Fruit fly (Drosophila melanogaster) whole organism, adult: Measurements from ENCODE around the gene CG6142.
A peak's percentile ranks its signal among the peaks of the same experiment; 100 is the strongest.

ENCODE experiments used
- CG11617 ChIP-seq: fragments of 200-800 bp; sonication (Bioruptor generic); optimal IDR thresholded peaks from 2 replicates; lab custom pipeline; 2017; ENCODE audit warnings: mild to moderate bottlenecking, missing biosample characterization, missing genetic modification reagents, missing genetic modification characterization
- CG12768 ChIP-seq: fragments of 200-800 bp; sonication (Bioruptor generic); optimal IDR thresholded peaks from 2 replicates; lab custom pipeline; 2017; ENCODE audit warnings: missing biosample characterization, missing genetic modification characterization, mild to moderate bottlenecking, moderate library complexity, missing genetic modification reagents
- CG14711 ChIP-seq: fragments of 200-800 bp; sonication (Bioruptor generic); optimal IDR thresholded peaks from 2 replicates; lab custom pipeline; 2018; ENCODE audit warnings: missing biosample characterization, mild to moderate bottlenecking, missing genetic modification characterization, moderate library complexity
- CG1620 ChIP-seq: fragments of 200-800 bp; sonication (Bioruptor generic); optimal IDR thresholded peaks from 2 replicates; lab custom pipeline; 2016; ENCODE audit warnings: missing biosample characterization, missing genetic modification characterization
- CG33017 ChIP-seq: fragments of 200-800 bp; sonication (Bioruptor generic); optimal IDR thresholded peaks from 2 replicates; lab custom pipeline; 2018; ENCODE audit warnings: missing biosample characterization, mild to moderate bottlenecking, missing genetic modification characterization, moderate library complexity
- CG5204 ChIP-seq: fragments of 200-800 bp; sonication (Bioruptor generic); optimal IDR thresholded peaks from 2 replicates; lab custom pipeline; 2016; ENCODE audit warnings: missing biosample characterization, missing genetic modification characterization
- CG7045 ChIP-seq: fragments of 200-800 bp; sonication (Bioruptor generic); optimal IDR thresholded peaks from 2 replicates; lab custom pipeline; 2017; ENCODE audit warnings: missing biosample characterization, mild to moderate bottlenecking, missing genetic modification characterization
- CG7101 ChIP-seq: fragments of 200-800 bp; sonication (Bioruptor generic); optimal IDR thresholded peaks from 2 replicates; lab custom pipeline; 2018; ENCODE audit warnings: missing biosample characterization, mild to moderate bottlenecking, missing genetic modification characterization, moderate library complexity
- Clk ChIP-seq: fragments of 200-800 bp; sonication (Bioruptor generic); optimal IDR thresholded peaks from 2 replicates; lab custom pipeline; 2017; ENCODE audit warnings: missing biosample characterization, missing genetic modification characterization
- Crg-1 ChIP-seq: fragments of 200-800 bp; sonication (Bioruptor generic); optimal IDR thresholded peaks from 2 replicates; lab custom pipeline; 2016; ENCODE audit warnings: missing biosample characterization, missing genetic modification characterization
- Hr96 ChIP-seq: fragments of 200-800 bp; sonication (Bioruptor generic); optimal IDR thresholded peaks from 2 replicates; lab custom pipeline; 2016; ENCODE audit warnings: missing biosample characterization, missing genetic modification characterization
- Mnt ChIP-seq: fragments of 200-800 bp; sonication (Bioruptor generic); optimal IDR thresholded peaks from 2 replicates; lab custom pipeline; 2016; ENCODE audit warnings: missing biosample characterization, mild to moderate bottlenecking, missing genetic modification characterization
- bab1 ChIP-seq: fragments of 200-800 bp; sonication (Bioruptor generic); optimal IDR thresholded peaks from 3 replicates; lab custom pipeline; 2019; ENCODE audit warnings: missing biosample characterization, mild to moderate bottlenecking, missing genetic modification characterization, moderate library complexity
- cic ChIP-seq: fragments of 200-800 bp; sonication (Bioruptor generic); optimal IDR thresholded peaks from 2 replicates; lab custom pipeline; 2017; ENCODE audit warnings: missing biosample characterization, mild to moderate bottlenecking, missing genetic modification characterization, moderate library complexity
- cnc ChIP-seq, 2 experiments: fragments of >200 bp; optimal IDR thresholded peaks; 2 replicates each; lab custom pipeline; 2017
- kay ChIP-seq: fragments of 200-800 bp; sonication (Bioruptor generic); peaks from one replicate; lab custom pipeline; 2016; ENCODE audit warnings: missing biosample characterization, missing genetic modification characterization, borderline replicate concordance
- ovo ChIP-seq: fragments of 200-800 bp; sonication (Bioruptor generic); optimal IDR thresholded peaks from 2 replicates; lab custom pipeline; 2016; ENCODE audit warnings: missing biosample characterization, missing genetic modification characterization
- pad ChIP-seq: fragments of 200-800 bp; sonication (Bioruptor generic); optimal IDR thresholded peaks from 3 replicates; lab custom pipeline; 2017; ENCODE audit warnings: missing biosample characterization, missing genetic modification characterization, mild to moderate bottlenecking, moderate library complexity, missing genetic modification reagents
- tj ChIP-seq: fragments of 200-800 bp; sonication (Bioruptor generic); optimal IDR thresholded peaks from 3 replicates; lab custom pipeline; 2017; ENCODE audit warnings: missing biosample characterization, mild to moderate bottlenecking, missing genetic modification characterization, moderate library complexity
- toe ChIP-seq: fragments of 200-800 bp; sonication (Bioruptor generic); optimal IDR thresholded peaks from 2 replicates; lab custom pipeline; 2016; ENCODE audit warnings: missing biosample characterization, missing genetic modification characterization

CG6142 gene

DNA sequence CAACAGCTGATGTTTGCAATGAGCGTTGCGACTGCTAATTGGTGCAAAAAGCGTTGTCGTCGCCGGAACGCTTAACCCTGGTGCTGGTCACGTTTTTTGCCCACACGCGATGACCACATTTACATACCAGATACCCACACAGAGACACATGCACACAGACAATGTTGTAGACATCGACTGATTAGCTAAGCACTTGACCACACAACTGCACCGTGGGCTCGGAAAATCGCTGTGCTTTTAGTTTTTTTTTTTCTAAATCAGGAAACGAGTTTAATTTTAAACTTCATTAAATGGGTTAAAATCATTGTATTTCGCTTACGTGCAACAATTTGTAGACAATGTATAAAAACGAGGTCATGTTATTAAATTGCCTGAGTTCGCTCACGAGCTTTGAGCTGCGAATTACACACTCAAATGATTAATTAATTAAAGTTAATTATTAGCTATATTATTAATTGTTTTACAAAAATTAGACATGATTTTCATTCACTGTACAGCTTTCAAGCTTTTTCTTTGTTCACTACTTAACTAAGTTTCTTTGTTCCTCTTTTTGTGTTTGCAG, 4.4 kb upstream of the CG6142 start:
- TF ChIP-seq kay (GFP tag; lab: Kevin White, UChicago) (peak; percentile 42), CG5204 (GFP tag; lab: Kevin White, UChicago) (no peak), Mnt (peak; percentile 8), toe (GFP tag; lab: Kevin White, UChicago) (no peak), cnc (optimal IDR thresholded peaks at IDR 0.05; lab: Kevin White, UChicago) (no peak), tj (GFP tag; lab: Kevin White, UChicago) (peak; percentile 92), CG14711 (tag; lab: Kevin White, UChicago) (peak; percentile 5)

DNA sequence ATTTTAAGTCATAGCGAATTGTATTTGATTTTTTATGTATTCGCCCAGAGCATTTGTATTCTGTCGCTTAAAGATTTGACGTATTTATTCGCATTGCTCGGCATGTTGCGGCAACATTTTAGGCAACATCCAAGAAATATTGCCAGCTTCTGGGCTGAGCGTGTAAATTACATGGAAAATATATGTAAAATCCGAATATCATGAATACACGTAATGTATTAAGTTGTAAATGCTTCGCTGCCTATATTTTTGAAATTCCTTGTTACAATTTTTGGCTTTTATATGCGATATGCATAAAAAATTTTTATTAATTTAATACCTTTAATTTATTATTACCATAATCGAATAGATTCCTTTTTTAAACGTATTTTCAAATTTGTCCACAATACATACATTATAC, 3.3 kb upstream of the CG6142 start:
- TF ChIP-seq cnc (optimal IDR thresholded peaks at IDR 0.05; lab: Kevin White, UChicago) = no peak
- TF ChIP-seq bab1 (GFP tag; lab: Kevin White, UChicago) = no peak
- TF ChIP-seq CG7101 (tag; lab: Kevin White, UChicago) = no peak
- TF ChIP-seq CG33017 (tag; lab: Kevin White, UChicago) = no peak
- no peak for TF ChIP-seq toe (GFP tag; lab: Kevin White, UChicago)
- TF ChIP-seq CG5204 (GFP tag; lab: Kevin White, UChicago) = no peak
- no peak for TF ChIP-seq CG12768 (GFP tag; lab: Kevin White, UChicago)
- TF ChIP-seq CG14711 (tag; lab: Kevin White, UChicago) = no peak
- no peak for TF ChIP-seq CG11617 (GFP tag; lab: Kevin White, UChicago)
- no peak for TF ChIP-seq Hr96 (GFP tag; lab: Kevin White, UChicago)
- TF ChIP-seq CG7045 (GFP tag; lab: Kevin White, UChicago) = no peak

DNA sequence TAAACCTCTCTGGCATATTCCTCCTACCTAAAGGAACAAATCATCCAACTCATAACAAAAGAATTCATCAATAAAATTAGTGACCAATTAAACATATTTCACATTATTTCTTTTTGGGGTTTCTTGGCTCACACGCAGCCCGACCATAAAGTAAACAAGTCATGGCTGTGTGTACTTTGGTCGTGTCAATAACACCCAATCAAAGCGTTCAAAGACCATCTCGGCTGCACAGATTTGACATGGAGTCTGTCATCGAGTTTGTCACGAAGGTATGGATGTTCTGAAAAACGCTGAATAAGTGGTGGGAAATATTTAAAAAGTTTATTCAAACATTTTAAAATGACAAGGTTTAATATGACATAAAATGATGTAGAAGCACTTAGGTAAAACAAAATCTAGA, 2.4 kb upstream of the CG6142 start:
- TF ChIP-seq kay (GFP tag; lab: Kevin White, UChicago) = peak; percentile 59
- no peak for TF ChIP-seq CG33017 (tag; lab: Kevin White, UChicago)

DNA sequence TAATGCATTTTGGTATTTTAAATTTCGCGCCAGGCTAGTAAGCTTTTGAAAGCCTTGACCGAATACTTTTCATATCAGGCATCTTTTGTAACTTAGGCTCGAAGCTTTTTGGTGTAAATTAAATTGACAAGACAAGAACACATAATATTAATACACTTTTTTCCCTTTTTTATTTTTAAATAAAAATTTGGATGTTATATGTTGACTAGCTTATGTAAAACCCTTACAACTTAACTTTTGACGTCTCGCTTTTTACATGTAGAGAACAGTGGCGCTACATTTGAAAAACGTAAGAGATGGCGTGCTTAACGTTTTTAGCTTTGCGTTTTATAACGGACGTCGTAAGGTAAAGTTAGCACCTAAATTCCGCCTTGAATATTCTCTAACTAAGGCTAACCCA, 4.2 kb downstream of the CG6142 start:
- TF ChIP-seq Crg-1 (GFP tag; lab: Kevin White, UChicago) (no peak), pad (GFP tag; lab: Kevin White, UChicago) (peak; percentile 1), CG33017 (tag; lab: Kevin White, UChicago) (no peak), cic (no peak), CG7101 (tag; lab: Kevin White, UChicago) (no peak), Hr96 (GFP tag; lab: Kevin White, UChicago) (no peak), CG7045 (GFP tag; lab: Kevin White, UChicago) (no peak), ovo (GFP tag; lab: Kevin White, UChicago) (no peak), CG5204 (GFP tag; lab: Kevin White, UChicago) (no peak), CG1620 (GFP tag; lab: Kevin White, UChicago) (no peak), bab1 (GFP tag; lab: Kevin White, UChicago) (no peak), Clk (GFP tag; lab: Kevin White, UChicago) (no peak), kay (GFP tag; lab: Kevin White, UChicago) (peak; percentile 68), Mnt (no peak), CG14711 (tag; lab: Kevin White, UChicago) (no peak), CG11617 (GFP tag; lab: Kevin White, UChicago) (no peak), tj (GFP tag; lab: Kevin White, UChicago) (no peak), toe (GFP tag; lab: Kevin White, UChicago) (no peak)

DNA sequence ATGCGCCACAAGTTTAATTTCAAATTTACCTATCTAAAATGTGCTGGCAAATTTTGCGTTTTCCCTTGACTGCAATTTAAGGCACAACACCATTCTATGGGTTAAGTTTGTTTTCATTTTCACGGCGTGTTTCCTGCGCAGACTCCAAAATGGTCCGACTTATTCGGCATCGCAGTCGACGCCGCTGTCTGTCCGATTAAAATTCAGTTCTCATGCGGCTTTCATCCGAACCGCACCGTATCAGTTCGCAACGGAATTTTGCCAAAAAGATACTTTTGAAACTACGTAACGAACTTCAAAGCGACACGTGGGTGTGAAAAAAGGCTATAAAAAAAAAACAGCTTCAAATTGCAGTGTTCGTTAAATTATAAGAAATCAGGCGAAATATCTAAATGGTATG, 37.7 kb downstream of the CG6142 start, which contains the start of gene CG31323:
CG31323 (plus strand) TSS at position 204 of the 400 bp plus-strand sequence.
- TF ChIP-seq CG7101 (tag; lab: Kevin White, UChicago) = no peak
- no peak for TF ChIP-seq CG7045 (GFP tag; lab: Kevin White, UChicago)
- no peak for TF ChIP-seq CG12768 (GFP tag; lab: Kevin White, UChicago)
- TF ChIP-seq cnc (optimal IDR thresholded peaks at IDR 0.05; lab: Kevin White, UChicago) = no peak
- TF ChIP-seq CG14711 (tag; lab: Kevin White, UChicago) = no peak
- TF ChIP-seq CG5204 (GFP tag; lab: Kevin White, UChicago) = no peak
- TF ChIP-seq CG1620 (GFP tag; lab: Kevin White, UChicago) = no peak
- TF ChIP-seq Mnt = no peak
- no peak for TF ChIP-seq bab1 (GFP tag; lab: Kevin White, UChicago)
- no peak for TF ChIP-seq Crg-1 (GFP tag; lab: Kevin White, UChicago)
- no peak for TF ChIP-seq tj (GFP tag; lab: Kevin White, UChicago)
- TF ChIP-seq pad (GFP tag; lab: Kevin White, UChicago) = no peak
- TF ChIP-seq kay (GFP tag; lab: Kevin White, UChicago) = no peak
- no peak for TF ChIP-seq Clk (GFP tag; lab: Kevin White, UChicago)
- no peak for TF ChIP-seq Hr96 (GFP tag; lab: Kevin White, UChicago)

DNA sequence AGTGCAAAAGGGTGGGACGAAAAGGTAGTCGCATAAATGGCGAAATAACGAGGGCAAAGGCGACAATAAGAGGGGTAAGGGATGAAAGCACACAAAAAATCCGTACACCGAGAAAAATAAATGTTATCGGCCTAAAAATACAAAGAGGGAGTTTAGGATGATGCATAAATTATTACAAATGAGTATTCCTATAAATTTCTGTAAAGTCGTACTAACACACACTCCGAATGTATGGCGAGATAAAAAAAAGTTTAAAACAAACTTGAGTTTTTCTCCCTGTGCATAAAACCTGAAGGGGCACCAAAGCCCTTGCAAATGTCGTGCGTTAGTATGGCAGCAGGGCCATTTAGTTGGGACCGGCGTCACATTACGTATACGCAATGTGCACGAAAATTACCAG, 39.1 kb downstream of the CG6142 start:
- peak; percentile 0 for TF ChIP-seq Clk (GFP tag; lab: Kevin White, UChicago)
- no peak for TF ChIP-seq CG7045 (GFP tag; lab: Kevin White, UChicago)
- TF ChIP-seq Hr96 (GFP tag; lab: Kevin White, UChicago) = peak; percentile 19
- TF ChIP-seq pad (GFP tag; lab: Kevin White, UChicago) = no peak
